Worm (Caenorhabditis elegans): ENCODE data around the gene tor-1.

tor-1 gene

DNA sequence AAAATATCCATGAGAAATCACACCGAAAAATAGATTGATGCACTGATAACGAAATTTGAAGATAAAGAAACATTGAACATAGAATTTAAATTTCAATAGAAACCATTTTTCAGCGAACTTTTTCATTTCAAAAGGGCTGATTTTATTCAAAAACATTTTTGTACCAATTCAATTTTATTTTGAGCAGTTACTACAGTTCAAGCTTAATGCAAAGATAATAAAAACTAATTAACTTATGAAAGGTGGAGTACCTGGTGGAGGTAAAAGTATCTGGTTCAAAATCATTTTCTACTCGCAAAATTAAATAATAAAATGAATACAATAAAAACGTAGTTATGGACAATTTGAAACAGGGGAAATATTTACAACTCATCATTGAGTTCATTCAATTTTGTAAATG, 1.6 kb downstream of the tor-1 start, which contains the start of gene tor-2:
Gene tor-2, minus strand, starts transcription at position 101 of the 400 bp plus-strand sequence.
- TF ChIP-seq hnd-1 (tag; optimal IDR thresholded peaks at IDR 0.05), result no peak
- TF ChIP-seq ceh-13 (GFP tag; optimal IDR thresholded peaks at IDR 0.05), result no peak
- no peak for TF ChIP-seq hmbx-1 (tag; optimal IDR thresholded peaks at IDR 0.05)
- TF ChIP-seq ets-7 (tag; optimal IDR thresholded peaks at IDR 0.05), result no peak
- no peak for TF ChIP-seq flt-1 (GFP tag; IDR thresholded peaks at IDR 0.05)
- TF ChIP-seq hmg-4 (GFP tag; optimal IDR thresholded peaks at IDR 0.05), result no peak
- TF ChIP-seq aly-1 (tag; optimal IDR thresholded peaks at IDR 0.05), result no peak
- TF ChIP-seq F13C5.2 (tag; optimal IDR thresholded peaks at IDR 0.05), result no peak
- no peak for TF ChIP-seq scrt-1 (GFP tag; IDR thresholded peaks at IDR 0.05)

DNA sequence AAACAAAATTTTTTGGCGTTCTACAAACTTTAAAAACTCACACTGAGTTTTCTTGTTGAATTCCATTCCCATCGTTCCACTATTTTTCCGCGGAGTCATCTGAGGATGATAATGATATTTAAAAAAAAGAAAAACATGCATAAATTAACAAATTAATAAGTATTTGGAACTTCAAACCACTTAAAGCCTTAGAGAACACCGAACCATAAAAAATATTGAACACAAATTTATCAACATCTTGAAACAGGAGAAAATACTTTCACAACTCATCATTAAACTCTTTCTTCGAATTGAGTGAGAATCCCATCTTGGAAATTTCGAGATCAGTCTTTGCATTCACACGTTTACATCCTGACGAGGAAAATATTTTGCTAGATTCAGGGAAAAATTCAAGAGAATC, 3.2 kb downstream of the tor-1 start, which contains the start of gene gei-18:
Gene gei-18, minus strand, starts transcription at position 101 of the 400 bp plus-strand sequence.
- no peak for TF ChIP-seq hmg-4 (GFP tag; optimal IDR thresholded peaks at IDR 0.05)
- no peak for TF ChIP-seq tra-4 (tag; optimal IDR thresholded peaks at IDR 0.05)
- TF ChIP-seq hnd-1 (tag; optimal IDR thresholded peaks at IDR 0.05), result no peak
- no peak for TF ChIP-seq ceh-36 (tag; optimal IDR thresholded peaks at IDR 0.05)

DNA sequence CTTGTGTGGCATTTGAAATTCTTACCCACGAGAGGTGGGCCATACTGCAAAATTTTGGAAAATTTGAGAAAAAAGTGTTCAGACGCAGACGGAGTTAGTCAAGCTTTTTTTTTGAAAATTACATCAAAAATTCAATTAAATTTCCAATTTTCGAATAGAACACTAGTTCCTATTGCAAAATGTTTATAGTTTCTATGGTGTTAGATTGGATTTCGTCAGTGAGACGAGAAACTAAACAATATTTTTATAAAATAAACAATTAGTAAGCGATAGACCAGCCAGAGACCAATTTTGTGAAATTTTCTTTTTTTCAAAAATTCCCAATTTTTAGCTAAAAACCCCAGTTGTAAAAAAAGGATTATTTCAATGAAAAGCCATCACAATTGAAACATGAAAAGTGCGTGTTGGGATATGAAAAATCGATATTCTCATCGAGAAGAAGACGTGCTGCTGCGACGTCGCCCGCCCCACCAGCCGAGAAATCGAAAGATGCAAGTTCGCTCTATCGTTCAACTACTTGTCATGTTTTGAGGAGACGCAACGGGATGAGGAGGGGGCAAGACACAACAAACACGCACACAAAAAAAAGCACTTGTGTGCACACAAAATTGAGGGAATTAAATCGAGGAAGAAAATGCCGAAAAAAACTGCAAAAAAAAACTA, 5.7 kb downstream of the tor-1 start, which contains the start of gene dnbp-1:
Gene dnbp-1, minus strand, starts transcription at position 51 of the 663 bp plus-strand sequence.
- no peak for TF ChIP-seq ama-1 (optimal IDR thresholded peaks at IDR 0.05)

DNA sequence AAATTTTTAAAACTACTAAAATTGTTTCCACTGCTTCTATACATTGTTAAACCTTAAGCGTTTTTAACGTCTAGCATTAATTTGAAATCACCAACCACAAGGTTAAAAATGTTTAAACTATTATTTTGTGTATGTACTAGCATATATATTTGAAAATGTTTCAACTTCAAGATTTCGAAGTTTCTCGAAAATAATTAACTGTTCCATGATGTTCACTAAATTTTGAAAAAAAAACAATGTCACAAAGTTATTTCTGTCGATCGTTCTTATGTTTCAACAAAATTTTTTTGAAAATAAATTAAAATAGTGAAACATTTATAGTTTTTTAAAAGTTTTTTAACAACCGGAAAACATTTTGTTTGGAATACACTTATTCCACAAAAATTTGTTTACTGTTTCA, 31.0 kb downstream of the tor-1 start:
- TF ChIP-seq pes-1 (GFP tag; IDR thresholded peaks at IDR 0.05), result no peak

DNA sequence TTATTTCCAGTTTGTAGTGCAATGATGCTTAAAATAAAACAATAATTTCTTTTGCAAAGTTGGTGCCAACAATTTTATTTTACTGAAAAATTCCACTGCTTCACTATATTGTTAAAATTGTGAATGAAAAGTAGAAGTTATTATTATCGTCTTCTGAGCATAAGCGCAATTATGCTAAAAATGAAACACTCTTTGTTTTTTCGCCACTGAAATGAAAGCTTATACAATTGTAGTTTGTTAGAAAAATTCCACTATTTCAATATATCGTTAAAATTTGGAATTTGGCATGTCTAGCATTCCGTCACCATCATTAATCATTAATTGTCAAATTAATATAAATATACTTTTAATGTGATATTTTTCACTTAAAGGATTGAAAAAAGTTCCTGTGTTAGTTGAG, 31.6 kb downstream of the tor-1 start:
- TF ChIP-seq ets-7 (tag; optimal IDR thresholded peaks at IDR 0.05), result no peak

DNA sequence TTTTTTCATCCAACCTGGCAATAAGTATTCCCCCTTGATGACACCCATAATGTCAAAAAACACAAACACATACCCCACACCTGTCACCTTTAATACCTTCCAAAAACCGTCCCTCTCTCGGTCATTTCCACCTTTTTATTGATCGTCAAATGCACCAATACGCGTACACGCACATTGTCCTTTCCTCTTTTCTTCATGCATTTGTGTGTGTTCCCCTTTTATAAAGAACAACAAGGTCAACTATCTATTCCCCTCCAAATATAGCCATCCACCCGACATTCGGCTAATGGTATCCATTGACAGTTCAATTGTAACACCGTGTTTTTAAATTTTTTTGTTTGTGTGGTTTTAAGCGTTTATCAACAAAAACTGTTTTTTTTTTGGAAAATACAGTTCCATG, 40.4 kb downstream of the tor-1 start:
- TF ChIP-seq tbx-11 (GFP tag; IDR thresholded peaks at IDR 0.05) (0 out of 2 replicates have a peak, but pooled peaks have one; percentile 15), hmbx-1 (tag; optimal IDR thresholded peaks at IDR 0.05) (no peak), ceh-36 (tag; optimal IDR thresholded peaks at IDR 0.05) (no peak), hmg-4 (GFP tag; optimal IDR thresholded peaks at IDR 0.05) (no peak), pes-1 (GFP tag; IDR thresholded peaks at IDR 0.05) (no peak)

DNA sequence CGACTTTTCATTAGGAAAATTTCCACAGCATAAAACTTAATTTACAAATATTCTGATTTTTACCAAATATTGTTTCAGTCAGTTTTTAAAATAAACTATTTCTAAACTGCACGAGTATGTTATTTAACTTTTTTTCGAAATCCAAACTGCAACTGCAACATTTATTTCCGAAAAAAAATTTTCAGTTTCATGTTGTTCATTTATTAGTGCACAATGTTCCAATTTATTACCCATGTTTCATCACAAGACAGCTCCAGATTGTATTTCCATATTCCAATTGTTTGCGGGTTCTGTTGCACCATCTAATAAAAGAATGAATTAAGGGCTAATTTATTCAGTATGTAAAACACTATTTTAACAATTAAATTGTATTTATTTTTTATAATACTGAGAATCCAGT, 44.0 kb downstream of the tor-1 start:
- TF ChIP-seq tbx-37 (GFP tag; conservative IDR thresholded peaks at IDR 0.05), result no peak
- no peak for TF ChIP-seq ama-1 (optimal IDR thresholded peaks at IDR 0.05)
- TF ChIP-seq scrt-1 (GFP tag; IDR thresholded peaks at IDR 0.05), result no peak
- no peak for TF ChIP-seq B0310.2 (tag; optimal IDR thresholded peaks at IDR 0.05)
- TF ChIP-seq ets-7 (tag; optimal IDR thresholded peaks at IDR 0.05), result no peak
- no peak for TF ChIP-seq sea-1 (GFP tag; conservative IDR thresholded peaks at IDR 0.05)
- TF ChIP-seq hmg-4 (GFP tag; optimal IDR thresholded peaks at IDR 0.05), result no peak
- no peak for TF ChIP-seq ceh-36 (tag; optimal IDR thresholded peaks at IDR 0.05)
- no peak for TF ChIP-seq ceh-13 (GFP tag; optimal IDR thresholded peaks at IDR 0.05)

DNA sequence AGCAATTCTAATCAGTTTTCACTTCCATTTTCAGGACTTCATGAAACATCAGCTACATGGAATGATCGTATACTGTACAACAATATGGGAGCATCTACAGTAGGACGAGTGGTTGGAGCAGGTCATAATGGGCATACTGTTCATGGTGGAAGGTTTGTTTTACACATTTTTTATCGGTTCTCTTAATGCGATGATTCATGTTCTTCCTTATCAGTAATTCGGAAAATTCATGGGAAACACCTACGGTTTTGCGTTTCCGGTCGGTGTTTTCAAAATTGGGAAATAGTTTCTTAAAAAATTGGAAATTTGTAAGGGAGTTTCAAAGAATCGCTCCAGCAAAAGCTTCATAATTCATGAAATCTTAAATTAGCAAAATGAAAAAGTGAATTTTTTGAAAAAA, 44.8 kb downstream of the tor-1 start:
- TF ChIP-seq flt-1 (GFP tag; IDR thresholded peaks at IDR 0.05) (no peak), ceh-36 (tag; optimal IDR thresholded peaks at IDR 0.05) (no peak), pes-1 (GFP tag; IDR thresholded peaks at IDR 0.05) (no peak), tra-4 (tag; optimal IDR thresholded peaks at IDR 0.05) (no peak), hmbx-1 (tag; optimal IDR thresholded peaks at IDR 0.05) (no peak), hnd-1 (tag; optimal IDR thresholded peaks at IDR 0.05) (no peak), ets-7 (tag; optimal IDR thresholded peaks at IDR 0.05) (no peak), scrt-1 (GFP tag; IDR thresholded peaks at IDR 0.05) (no peak), ama-1 (optimal IDR thresholded peaks at IDR 0.05) (no peak), sea-1 (GFP tag; conservative IDR thresholded peaks at IDR 0.05) (no peak), hmg-4 (GFP tag; optimal IDR thresholded peaks at IDR 0.05) (no peak), aly-1 (tag; optimal IDR thresholded peaks at IDR 0.05) (no peak)

Data from whole organism, early embryonic.